Worm (Caenorhabditis elegans) whole organism, L1 larva: ENCODE data around the gene srxa-15.

Source experiments
- C04F5.9 ChIP-seq: sonication (generic microtip); optimal IDR thresholded peaks from 2 replicates; lab custom pipeline; 2016; ENCODE audit warnings: missing genetic modification characterization, missing compliant biosample characterization
- aly-2 ChIP-seq: fragments of 150-350 bp; optimal IDR thresholded peaks from 2 replicates; lab custom pipeline; 2014; ENCODE audit warnings: missing biosample characterization, missing genetic modification characterization
- dpl-1 ChIP-seq, 3 experiments: fragments of 150-350 bp in 2 of 3; sonication (generic microtip) in 1 of 3; optimal IDR thresholded peaks; 2 replicates each; lab custom pipeline; 2014 to 2017; ENCODE audit warnings: missing biosample characterization in 3 of 3, missing genetic modification characterization in 3 of 3, missing genetic modification reagents in 3 of 3
- dsc-1 ChIP-seq: sonication (generic microtip); optimal IDR thresholded peaks from 2 replicates; lab custom pipeline; 2016; ENCODE audit warnings: mild to moderate bottlenecking, missing genetic modification characterization, missing compliant biosample characterization
- efl-1 ChIP-seq, 4 experiments: fragments of 150-350 bp; optimal IDR thresholded peaks in 3 of 4; peaks in 1 of 4; 1 replicate in 1 of 4; 2 replicates in 3 of 4; lab custom pipeline; 2014; ENCODE audit warnings: missing biosample characterization in 2 of 4, missing genetic modification characterization in 2 of 4, missing genetic modification reagents in 2 of 4
- efl-3 ChIP-seq: fragments of 200-800 bp; sonication (Bioruptor generic); optimal IDR thresholded peaks from 2 replicates; lab custom pipeline; 2018; ENCODE audit warnings: mild to moderate bottlenecking, missing genetic modification characterization, missing compliant biosample characterization
- fkh-10 ChIP-seq: sonication (generic microtip); optimal IDR thresholded peaks from 2 replicates; lab custom pipeline; 2017; ENCODE audit warnings: missing biosample characterization, missing genetic modification reagents, missing genetic modification characterization
- fkh-4 ChIP-seq: sonication (generic microtip); optimal IDR thresholded peaks from 2 replicates; lab custom pipeline; 2016; ENCODE audit warnings: missing compliant biosample characterization, missing genetic modification characterization, borderline replicate concordance
- fkh-8 ChIP-seq: sonication (generic microtip); optimal IDR thresholded peaks from 2 replicates; lab custom pipeline; 2016; ENCODE audit warnings: mild to moderate bottlenecking, missing genetic modification characterization, missing compliant biosample characterization
- hlh-4 ChIP-seq: sonication (generic microtip); optimal IDR thresholded peaks from 2 replicates; lab custom pipeline; 2016; ENCODE audit warnings: mild to moderate bottlenecking, missing genetic modification characterization, missing compliant biosample characterization
- hpl-2 ChIP-seq: fragments of 150-350 bp; optimal IDR thresholded peaks from 2 replicates; lab custom pipeline; 2014; ENCODE audit warnings: missing biosample characterization, missing genetic modification reagents, missing genetic modification characterization
- jun-1 ChIP-seq: fragments of 150-350 bp; optimal IDR thresholded peaks from 2 replicates; lab custom pipeline; 2014; ENCODE audit warnings: missing biosample characterization, missing genetic modification reagents, missing genetic modification characterization
- lin-13 ChIP-seq: fragments of 150-350 bp; optimal IDR thresholded peaks from 2 replicates; lab custom pipeline; 2014; ENCODE audit warnings: missing biosample characterization, missing genetic modification reagents, missing genetic modification characterization
- lin-35 ChIP-seq, 2 experiments: fragments of 150-350 bp; optimal IDR thresholded peaks; 2 replicates each; lab custom pipeline; 2014; ENCODE audit warnings: missing biosample characterization in 2 of 2, missing genetic modification characterization in 2 of 2, missing genetic modification reagents in 2 of 2
- lsy-2 ChIP-seq, 2 experiments: fragments of 150-350 bp; optimal IDR thresholded peaks; 2 replicates each; lab custom pipeline; 2014; ENCODE audit warnings: missing biosample characterization in 2 of 2, missing genetic modification characterization in 2 of 2
- mdl-1 ChIP-seq, 2 experiments: fragments of 150-350 bp; optimal IDR thresholded peaks; 2 replicates each; lab custom pipeline; 2014 to 2017; ENCODE audit warnings: missing biosample characterization in 2 of 2, missing genetic modification characterization in 2 of 2, inconsistent platforms in 1 of 2
- mep-1 ChIP-seq: fragments of 150-350 bp; optimal IDR thresholded peaks from 2 replicates; lab custom pipeline; 2014; ENCODE audit warnings: missing biosample characterization, missing genetic modification characterization
- nhr-11 ChIP-seq: fragments of 150-350 bp; optimal IDR thresholded peaks from 2 replicates; lab custom pipeline; 2014; ENCODE audit warnings: missing biosample characterization, missing genetic modification characterization
- nhr-19 ChIP-seq: fragments of 200-800 bp; sonication (Bioruptor generic); conservative IDR thresholded peaks from 2 replicates; pipeline ENCODE4 v1.3.6; 2022; ENCODE audit warnings: missing genetic modification characterization, missing compliant biosample characterization
- nhr-20 ChIP-seq: sonication (generic microtip); optimal IDR thresholded peaks from 2 replicates; lab custom pipeline; 2016; ENCODE audit warnings: mild to moderate bottlenecking, missing genetic modification characterization, missing compliant biosample characterization
- nhr-28 ChIP-seq: fragments of 150-350 bp; optimal IDR thresholded peaks from 2 replicates; lab custom pipeline; 2014; ENCODE audit warnings: missing biosample characterization, missing genetic modification characterization
- nhr-47 ChIP-seq: sonication (generic microtip); optimal IDR thresholded peaks from 2 replicates; lab custom pipeline; 2016; ENCODE audit warnings: mild to moderate bottlenecking, missing genetic modification characterization, moderate library complexity, missing compliant biosample characterization
- nhr-71 ChIP-seq: sonication (generic microtip); optimal IDR thresholded peaks from 2 replicates; lab custom pipeline; 2016; ENCODE audit warnings: mild to moderate bottlenecking, missing genetic modification characterization, moderate library complexity, missing compliant biosample characterization
- nhr-84 ChIP-seq: sonication (generic microtip); optimal IDR thresholded peaks from 2 replicates; lab custom pipeline; 2017; ENCODE audit warnings: missing biosample characterization, missing genetic modification characterization
- nhr-85 ChIP-seq: sonication (generic microtip); peaks from one replicate; lab custom pipeline; 2016; ENCODE audit warnings: missing genetic modification characterization, inconsistent platforms, missing compliant biosample characterization
- nhr-90 ChIP-seq: sonication (generic microtip); optimal IDR thresholded peaks from 2 replicates; lab custom pipeline; 2016; ENCODE audit warnings: mild to moderate bottlenecking, missing genetic modification characterization, missing compliant biosample characterization; ENCODE audit not compliant: poor library complexity
- pag-3 ChIP-seq: sonication (generic microtip); optimal IDR thresholded peaks from 2 replicates; lab custom pipeline; 2017; ENCODE audit warnings: missing genetic modification characterization, mild to moderate bottlenecking, missing compliant biosample characterization, antibody characterized with exemption, borderline replicate concordance; ENCODE audit not compliant: insufficient read depth
- skn-1 ChIP-seq: fragments of 150-350 bp; optimal IDR thresholded peaks from 2 replicates; lab custom pipeline; 2014; ENCODE audit warnings: missing biosample characterization, missing genetic modification characterization
- snpc-4 ChIP-seq: fragments of 150-350 bp; optimal IDR thresholded peaks from 2 replicates; lab custom pipeline; 2014; ENCODE audit warnings: missing biosample characterization, missing genetic modification characterization
- unc-30 ChIP-seq: sonication (generic microtip); optimal IDR thresholded peaks from 2 replicates; lab custom pipeline; 2017; ENCODE audit warnings: missing biosample characterization, missing genetic modification characterization
- unc-98 ChIP-seq: fragments of 200-800 bp; sonication (Bioruptor generic); IDR thresholded peaks from 2 replicates; pipeline ENCODE4 v1.3.6; 2022; ENCODE audit warnings: missing genetic modification characterization, missing compliant biosample characterization
- vab-15 ChIP-seq: sonication (generic microtip); optimal IDR thresholded peaks from 2 replicates; lab custom pipeline; 2017; ENCODE audit warnings: missing genotype, mild to moderate bottlenecking, missing genetic modification characterization, missing compliant biosample characterization
- xbp-1 ChIP-seq: sonication (generic microtip); optimal IDR thresholded peaks from 2 replicates; lab custom pipeline; 2016; ENCODE audit warnings: missing genetic modification characterization, missing compliant biosample characterization
- zip-4 ChIP-seq: fragments of 200-800 bp; sonication (Bioruptor generic); optimal IDR thresholded peaks from 2 replicates; lab custom pipeline; 2018; ENCODE audit warnings: mild to moderate bottlenecking, missing genetic modification characterization, moderate library complexity, missing compliant biosample characterization
- ztf-4 ChIP-seq: fragments of 150-350 bp; optimal IDR thresholded peaks from 2 replicates; lab custom pipeline; 2014; ENCODE audit warnings: missing biosample characterization, missing genetic modification characterization

The srxa-15 gene

DNA sequence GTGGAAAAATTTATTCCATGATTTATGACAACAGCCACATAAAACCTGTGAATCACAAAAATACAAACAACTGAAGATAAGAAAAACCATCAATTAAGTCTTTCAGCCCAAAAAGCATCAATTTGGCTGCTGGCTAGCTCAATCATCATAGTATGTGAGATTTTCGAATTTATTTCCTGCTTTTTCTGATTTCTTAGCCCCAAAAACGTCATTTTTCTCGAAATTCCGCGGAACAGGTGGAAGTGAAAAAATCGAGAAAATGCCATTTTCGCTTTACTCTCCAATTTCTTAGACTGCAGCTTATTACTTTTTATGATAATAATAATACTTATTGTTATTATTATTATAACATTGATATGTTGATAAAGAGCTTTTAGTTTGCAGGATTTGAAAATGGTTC, at the start of gene srxa-15:
Gene srxa-15 (plus strand): TSS at position 301 of the 400 bp plus-strand sequence.
- no peak for TF ChIP-seq zip-4
- peak; percentile 7 for TF ChIP-seq fkh-8 (tag; lab: Kevin White, UChicago)
- TF ChIP-seq lin-13 (GFP tag; lab: Kevin White, UChicago) = no peak
- peak; percentile 60 for TF ChIP-seq hlh-4 (tag; lab: Kevin White, UChicago)

DNA sequence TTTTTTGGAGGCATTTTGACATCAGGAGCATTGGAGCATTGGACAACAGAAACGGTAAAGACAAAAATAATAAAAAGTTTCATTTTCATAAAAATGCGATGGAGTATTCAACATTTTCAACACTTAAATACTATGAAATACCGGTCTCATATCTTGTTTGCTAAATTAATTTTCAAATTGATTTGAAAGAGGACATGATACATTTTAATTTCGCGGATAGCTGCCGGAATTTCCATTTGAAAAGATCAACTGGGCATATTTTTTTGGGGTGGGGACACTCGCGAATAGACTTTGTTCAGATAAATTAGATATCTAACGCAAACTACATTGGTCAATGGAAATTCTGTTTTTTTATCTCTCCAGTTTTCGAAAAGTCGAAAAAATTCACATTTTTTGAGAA, 47.2 kb upstream of the srxa-15 start, which contains the start of gene F26F2.10:
Gene F26F2.10 (minus strand): TSS at position 101 of the 400 bp plus-strand sequence.
- TF ChIP-seq C04F5.9 (no peak), ztf-4 (tag; lab: Kevin White, UChicago) (no peak), nhr-11 (tag; lab: Kevin White, UChicago) (no peak), mep-1 (tag; lab: Kevin White, UChicago) (no peak), lsy-2 (tag; optimal IDR thresholded peaks at IDR 0.05; lab: Kevin White, UChicago) (no peak), nhr-85 (tag; lab: Kevin White, UChicago) (no peak), unc-98 (GFP tag; lab: Robert Waterston, UW) (no peak), nhr-71 (no peak), unc-30 (tag; lab: Kevin White, UChicago) (no peak), xbp-1 (tag; lab: Kevin White, UChicago) (no peak), nhr-84 (tag; lab: Kevin White, UChicago) (no peak), nhr-28 (tag; lab: Kevin White, UChicago) (no peak), dsc-1 (tag; lab: Kevin White, UChicago) (no peak), hlh-4 (tag; lab: Kevin White, UChicago) (no peak), fkh-4 (tag; lab: Kevin White, UChicago) (no peak)
- TF ChIP-seq, all 84 proteins: peak for 0

DNA sequence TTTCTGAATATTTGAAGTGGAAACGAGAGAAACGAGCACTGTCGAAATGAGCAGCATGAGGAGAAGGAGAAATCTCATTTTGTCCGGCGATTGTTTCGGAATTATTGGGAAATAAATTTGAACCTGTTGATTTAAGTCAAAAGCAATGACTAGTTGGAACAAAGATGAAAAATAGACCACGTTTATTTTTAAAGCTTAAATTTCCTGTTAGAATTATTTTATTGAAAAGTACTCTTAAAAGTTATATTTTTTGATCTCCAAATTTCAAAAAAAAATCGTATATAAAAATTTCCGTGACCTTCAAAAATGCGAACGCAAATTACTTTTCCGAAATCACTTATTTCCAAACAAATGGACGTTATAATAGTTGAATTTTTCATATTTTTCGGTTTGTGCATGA, 46.3 kb upstream of the srxa-15 start, which contains the start of gene F26F2.11:
Gene F26F2.11 (minus strand): TSS at position 101 of the 400 bp plus-strand sequence.
- TF ChIP-seq nhr-84 (tag; lab: Kevin White, UChicago) (no peak), pag-3 (tag; lab: Kevin White, UChicago) (no peak), aly-2 (no peak)

DNA sequence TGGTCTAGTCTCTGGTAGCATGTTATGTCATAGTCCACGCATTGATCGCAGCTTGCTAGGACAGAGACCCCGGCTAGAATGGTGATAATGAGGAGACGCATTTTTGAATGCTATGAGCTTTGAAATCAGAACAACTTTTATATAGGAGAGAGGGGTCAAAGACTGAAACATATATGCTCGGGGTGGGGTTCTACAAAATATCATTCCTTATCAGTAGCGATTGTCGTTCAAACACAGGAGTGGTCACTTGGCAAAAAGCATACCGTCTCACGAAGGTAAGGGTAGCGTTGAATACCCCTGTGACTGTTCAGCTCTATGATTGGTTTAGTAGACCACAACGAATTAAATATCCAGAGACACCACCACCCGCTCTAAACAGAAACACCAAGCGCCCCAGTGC, 44.9 kb upstream of the srxa-15 start, which contains the start of gene F46B3.1:
Gene F46B3.1 (minus strand): TSS at position 101 of the 400 bp plus-strand sequence.
- TF ChIP-seq nhr-19 (GFP tag; lab: Robert Waterston, UW) (no peak), nhr-90 (tag; lab: Kevin White, UChicago) (no peak), jun-1 (tag; lab: Kevin White, UChicago) (no peak), snpc-4 (tag; lab: Kevin White, UChicago) (no peak), skn-1 (tag; lab: Kevin White, UChicago) (no peak), nhr-71 (no peak), hlh-4 (tag; lab: Kevin White, UChicago) (no peak), fkh-10 (no peak), mdl-1 (tag; optimal IDR thresholded peaks at IDR 0.05; lab: Kevin White, UChicago) (no peak), aly-2 (no peak), efl-3 (GFP tag; lab: Kevin White, UChicago) (no peak), dpl-1 (GFP tag; optimal IDR thresholded peaks at IDR 0.05; lab: Kevin White, UChicago) (no peak), nhr-20 (tag; lab: Kevin White, UChicago) (no peak), vab-15 (tag; lab: Kevin White, UChicago) (no peak), hpl-2 (no peak), lin-35 (GFP tag; optimal IDR thresholded peaks at IDR 0.05; lab: Kevin White, UChicago) (no peak), nhr-47 (tag; lab: Kevin White, UChicago) (no peak), efl-1 (optimal IDR thresholded peaks at IDR 0.05; lab: Kevin White, UChicago) (no peak), efl-1 (GFP tag; optimal IDR thresholded peaks at IDR 0.05 in 1 of 2; lab: Kevin White, UChicago) (no peak)
- TF ChIP-seq, all 84 proteins: peak for 0
